Worm (Caenorhabditis elegans): ENCODE results near the gene ints-7.

The ints-7 gene

DNA sequence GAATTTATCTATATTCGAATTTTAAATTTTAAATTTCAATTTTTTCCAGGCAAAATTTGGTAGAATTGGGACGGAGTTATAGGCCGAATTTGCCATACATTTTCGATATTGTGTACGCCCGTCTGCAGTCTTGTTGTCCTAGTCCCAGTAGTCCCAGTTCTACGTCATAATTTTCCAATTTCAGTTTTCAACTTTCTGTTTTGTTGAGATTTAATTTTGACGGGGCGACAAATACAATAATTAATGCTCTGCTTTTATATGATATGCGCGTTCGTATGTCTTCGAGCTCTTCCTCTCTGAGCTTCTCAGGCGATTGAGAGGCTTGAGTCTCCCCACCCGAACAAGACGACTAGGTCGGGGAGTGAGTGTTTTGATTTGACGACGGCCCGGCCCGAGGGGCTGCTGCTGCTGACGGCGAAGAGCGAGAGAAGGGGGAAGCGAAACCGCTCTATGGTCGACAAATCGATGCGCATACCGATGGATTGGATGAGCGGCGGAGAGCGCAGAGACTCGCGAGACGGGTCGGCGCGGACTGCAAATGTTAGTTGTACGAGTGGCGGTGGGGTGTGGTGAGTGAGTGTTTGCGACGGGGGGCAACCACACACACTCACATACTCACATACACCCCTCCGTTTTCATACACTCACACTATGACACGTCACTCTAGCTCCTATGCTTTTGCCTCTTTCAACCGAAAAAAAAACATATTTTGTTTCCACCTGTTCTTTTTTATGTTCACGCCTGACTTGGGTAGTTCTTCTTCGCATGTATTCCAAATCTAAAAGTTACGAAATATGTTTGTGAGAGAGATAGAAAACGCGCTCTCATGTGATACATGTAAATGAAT lies 52.3 kb downstream of the ints-7 start (continued):
- TF ChIP-seq dmd-4 (tag; optimal IDR thresholded peaks at IDR 0.05): no peak
- peak; percentile 46 for TF ChIP-seq egl-27 (tag; optimal IDR thresholded peaks at IDR 0.05)
- TF ChIP-seq ceh-82 (tag; optimal IDR thresholded peaks at IDR 0.05): no peak
- peak; percentile 90 for TF ChIP-seq sma-9 (GFP tag; optimal IDR thresholded peaks at IDR 0.05)
- TF ChIP-seq sma-9 (tag; optimal IDR thresholded peaks at IDR 0.05): no peak
- TF ChIP-seq ztf-1 (GFP tag; conservative IDR thresholded peaks at IDR 0.05): no peak

ce11 chrII:11635745-11636161 lies 53.1 kb downstream of the ints-7 start:
- TF ChIP-seq ama-1 (optimal IDR thresholded peaks at IDR 0.05) (peak; percentile 83), C34F6.9 (tag; optimal IDR thresholded peaks at IDR 0.05) (peak; percentile 76), sem-4 (tag; optimal IDR thresholded peaks at IDR 0.05) (peak; percentile 71), mbf-1 (tag; optimal IDR thresholded peaks at IDR 0.05) (no peak), elt-1 (tag; optimal IDR thresholded peaks at IDR 0.05) (no peak), nhr-21 (tag; optimal IDR thresholded peaks at IDR 0.05) (peak; percentile 90), R02D3.7 (tag; optimal IDR thresholded peaks at IDR 0.05) (no peak), nhr-25 (tag; optimal IDR thresholded peaks at IDR 0.05) (peak; percentile 96), unc-39 (tag; optimal IDR thresholded peaks at IDR 0.05) (no peak), F13H6.1 (tag; optimal IDR thresholded peaks at IDR 0.05) (peak; percentile 96), peb-1 (tag; optimal IDR thresholded peaks at IDR 0.05) (no peak), ceh-82 (tag; optimal IDR thresholded peaks at IDR 0.05) (no peak), nhr-23 (tag; optimal IDR thresholded peaks at IDR 0.05) (no peak), mdl-1 (tag; optimal IDR thresholded peaks at IDR 0.05) (peak; percentile 73 to 81), ztf-4 (tag; optimal IDR thresholded peaks at IDR 0.05) (peak; percentile 93), nhr-10 (tag; optimal IDR thresholded peaks at IDR 0.05) (peak; percentile 45), crh-2 (tag; optimal IDR thresholded peaks at IDR 0.05) (peak; percentile 98), lin-39 (tag; optimal IDR thresholded peaks at IDR 0.05) (peak; percentile 51), fos-1 (tag; optimal IDR thresholded peaks at IDR 0.05) (peak; percentile 97), nhr-129 (tag; optimal IDR thresholded peaks at IDR 0.05) (peak; percentile 97), blmp-1 (tag; optimal IDR thresholded peaks at IDR 0.05; ENCODE audit: insufficient read depth) (peak; percentile 95), lin-13 (GFP tag; optimal IDR thresholded peaks at IDR 0.05) (peak; percentile 84), gmeb-1 (tag; optimal IDR thresholded peaks at IDR 0.05) (peak; percentile 61), aly-2 (tag; optimal IDR thresholded peaks at IDR 0.05) (no peak), Y55F3AM.14 (GFP tag; optimal IDR thresholded peaks at IDR 0.05) (no peak), lin-11 (tag; optimal IDR thresholded peaks at IDR 0.05) (no peak), nhr-11 (tag; optimal IDR thresholded peaks at IDR 0.05) (peak; percentile 1), ztf-1 (GFP tag; conservative IDR thresholded peaks at IDR 0.05) (no peak), nhr-12 (tag; optimal IDR thresholded peaks at IDR 0.05) (no peak), egl-27 (tag; optimal IDR thresholded peaks at IDR 0.05) (peak; percentile 95), nhr-77 (tag; optimal IDR thresholded peaks at IDR 0.05) (peak; percentile 49), unc-55 (GFP tag; optimal IDR thresholded peaks at IDR 0.05) (peak; percentile 88), nhr-237 (tag; optimal IDR thresholded peaks at IDR 0.05) (peak; percentile 6), zag-1 (tag; optimal IDR thresholded peaks at IDR 0.05) (no peak), ceh-16 (tag; optimal IDR thresholded peaks at IDR 0.05) (peak; percentile 76), lsy-2 (tag; optimal IDR thresholded peaks at IDR 0.05) (peak; percentile 46 to 69), mab-5 (tag; optimal IDR thresholded peaks at IDR 0.05) (peak; percentile 20), unc-62 (GFP tag; optimal IDR thresholded peaks at IDR 0.05) (no peak), sma-3 (GFP tag; optimal IDR thresholded peaks at IDR 0.05) (peak; percentile 95), snpc-4 (tag; optimal IDR thresholded peaks at IDR 0.05) (peak; percentile 14), nhr-6 (tag; optimal IDR thresholded peaks at IDR 0.05) (peak; percentile 94), sma-9 (GFP tag; optimal IDR thresholded peaks at IDR 0.05) (peak; percentile 98), sma-9 (tag; optimal IDR thresholded peaks at IDR 0.05) (peak; percentile 75)

Data from whole organism, L2 larva.